Fruit fly (Drosophila melanogaster) whole organism, pupa: ENCODE measurements around the gene ckd.
A peak's percentile ranks its signal among the peaks of the same experiment; 100 is the strongest.

ENCODE experiments used
- CG10348 ChIP-seq: fragments of 200-800 bp; sonication (Bioruptor generic); IDR thresholded peaks from 2 replicates; pipeline ENCODE4 v1.3.6; 2022; ENCODE audit warnings: missing biosample characterization, missing genetic modification characterization
- CG12605 ChIP-seq: fragments of 200-800 bp; sonication (Bioruptor generic); IDR thresholded peaks from 2 replicates; pipeline ENCODE4 v1.3.6; 2022; ENCODE audit warnings: missing biosample characterization, missing genetic modification characterization
- CG13204 ChIP-seq: fragments of 200-800 bp; sonication (Bioruptor generic); optimal IDR thresholded peaks from 2 replicates; lab custom pipeline; 2018; ENCODE audit warnings: missing biosample characterization, mild to moderate bottlenecking, missing genetic modification characterization, moderate library complexity
- CG14655 ChIP-seq: fragments of 200-800 bp; sonication (Bioruptor generic); optimal IDR thresholded peaks from 3 replicates; lab custom pipeline; 2017; ENCODE audit warnings: mild to moderate bottlenecking, missing biosample characterization, missing genetic modification reagents, missing genetic modification characterization
- CG15710 ChIP-seq: fragments of 200-800 bp; sonication (Bioruptor generic); optimal IDR thresholded peaks from 2 replicates; lab custom pipeline; 2018; ENCODE audit warnings: missing biosample characterization, mild to moderate bottlenecking, missing genetic modification characterization, moderate library complexity
- CG17806 ChIP-seq: fragments of 200-800 bp; sonication (Bioruptor generic); optimal IDR thresholded peaks from 2 replicates; lab custom pipeline; 2018; ENCODE audit warnings: missing biosample characterization, mild to moderate bottlenecking, missing genetic modification characterization, moderate library complexity
- CG32121 ChIP-seq: fragments of 200-800 bp; sonication (Bioruptor generic); IDR thresholded peaks from 2 replicates; pipeline ENCODE4 v1.3.6; 2022; ENCODE audit warnings: missing biosample characterization, missing genetic modification characterization
- CG34367 ChIP-seq: fragments of 200-800 bp; sonication (Bioruptor generic); optimal IDR thresholded peaks from 2 replicates; lab custom pipeline; 2018; ENCODE audit warnings: missing biosample characterization, mild to moderate bottlenecking, missing genetic modification characterization
- CG4496 ChIP-seq: fragments of 200-800 bp; sonication (Bioruptor generic); IDR thresholded peaks from 3 replicates; pipeline ENCODE4 v1.3.6; 2022; ENCODE audit warnings: missing biosample characterization, missing genetic modification characterization
- CG8159 ChIP-seq: fragments of 200-800 bp; sonication (Bioruptor generic); optimal IDR thresholded peaks from 3 replicates; lab custom pipeline; 2018; ENCODE audit warnings: missing biosample characterization, mild to moderate bottlenecking, missing genetic modification characterization, moderate library complexity
- CG8301 ChIP-seq: fragments of 200-800 bp; sonication (Bioruptor generic); optimal IDR thresholded peaks from 2 replicates; lab custom pipeline; 2018; ENCODE audit warnings: missing biosample characterization, mild to moderate bottlenecking, missing genetic modification characterization
- CG9948 ChIP-seq: fragments of 200-800 bp; sonication (Bioruptor generic); optimal IDR thresholded peaks from 2 replicates; lab custom pipeline; 2018; ENCODE audit warnings: missing biosample characterization, mild to moderate bottlenecking, missing genetic modification characterization, moderate library complexity
- D1 ChIP-seq: fragments of 200-800 bp; sonication (Bioruptor generic); optimal IDR thresholded peaks from 2 replicates; lab custom pipeline; 2018; ENCODE audit warnings: missing biosample characterization, mild to moderate bottlenecking, missing genetic modification characterization, moderate library complexity
- EcR ChIP-seq: fragments of 200-800 bp; sonication (Bioruptor generic); optimal IDR thresholded peaks from 3 replicates; lab custom pipeline; 2019; ENCODE audit warnings: missing biosample characterization, missing genetic modification characterization, mild to moderate bottlenecking, moderate library complexity, missing genetic modification reagents
- Ets98B ChIP-seq: fragments of 200-800 bp; sonication (Bioruptor generic); IDR thresholded peaks from 2 replicates; pipeline ENCODE4 v1.3.6; 2022; ENCODE audit warnings: missing biosample characterization, missing genetic modification characterization
- Pif1A ChIP-seq: fragments of 200-800 bp; sonication (Bioruptor generic); optimal IDR thresholded peaks from 3 replicates; lab custom pipeline; 2016; ENCODE audit warnings: missing biosample characterization, missing genetic modification characterization
- Pif1B ChIP-seq: fragments of 200-800 bp; sonication (Bioruptor generic); optimal IDR thresholded peaks from 3 replicates; lab custom pipeline; 2016; ENCODE audit warnings: missing biosample characterization, missing genetic modification characterization
- Snoo ChIP-seq: fragments of 200-800 bp; sonication (Bioruptor generic); optimal IDR thresholded peaks from 3 replicates; lab custom pipeline; 2017; ENCODE audit warnings: missing biosample characterization, mild to moderate bottlenecking, missing genetic modification characterization, inconsistent platforms
- fd96Ca ChIP-seq: fragments of 200-800 bp; sonication (Bioruptor generic); IDR thresholded peaks from 3 replicates; pipeline ENCODE4 v1.3.6; 2022; ENCODE audit warnings: missing biosample characterization, missing genetic modification characterization
- gl ChIP-seq: fragments of 200-800 bp; sonication (Bioruptor generic); optimal IDR thresholded peaks from 2 replicates; lab custom pipeline; 2018; ENCODE audit warnings: missing biosample characterization, mild to moderate bottlenecking, missing genetic modification characterization
- rn ChIP-seq: fragments of 200-800 bp; sonication (Bioruptor generic); IDR thresholded peaks from 2 replicates; pipeline ENCODE4 v1.3.6; 2022; ENCODE audit warnings: missing biosample characterization, missing genetic modification characterization

The ckd gene

dm6 chr3L:3257690-3258089 lies at the start of gene ckd:
ckd (plus strand) TSS chr3L:3257878.
- TF ChIP-seq EcR (GFP tag; lab: Kevin White, UChicago) (peak; percentile 29), CG13204 (peak; percentile 56), CG12605 (GFP tag; lab: Robert Waterston, UW) (no peak), CG14655 (GFP tag; lab: Kevin White, UChicago) (no peak), CG8159 (tag; lab: Kevin White, UChicago) (no peak), Snoo (tag; lab: Kevin White, UChicago) (no peak), fd96Ca (no peak), D1 (no peak), CG15710 (tag; lab: Kevin White, UChicago) (no peak), CG17806 (tag; lab: Kevin White, UChicago) (no peak), gl (tag; lab: Kevin White, UChicago) (no peak), rn (GFP tag; lab: Robert Waterston, UW) (no peak), CG9948 (tag; lab: Kevin White, UChicago) (no peak), Ets98B (GFP tag; lab: Robert Waterston, UW) (peak; percentile 33; the same call in 1 of the 2 replicates), CG8301 (tag; lab: Kevin White, UChicago) (no peak), Pif1A (GFP tag; lab: Kevin White, UChicago) (no peak), CG10348 (GFP tag; lab: Robert Waterston, UW) (no peak), Pif1B (peak; percentile 38), CG4496 (GFP tag; lab: Robert Waterston, UW) (0 out of 3 replicates have a peak, but pooled peaks have one; percentile 9), CG34367 (no peak), CG32121 (GFP tag; lab: Robert Waterston, UW) (no peak)

- TF ChIP-seq CG32121 (GFP tag; lab: Robert Waterston, UW), result no peak
- TF ChIP-seq CG8159 (tag; lab: Kevin White, UChicago), result no peak
- no peak for TF ChIP-seq EcR (GFP tag; lab: Kevin White, UChicago)
- TF ChIP-seq Pif1B, result no peak
- no peak for TF ChIP-seq Ets98B (GFP tag; lab: Robert Waterston, UW)
- TF ChIP-seq CG34367, result no peak
- no peak for TF ChIP-seq CG10348 (GFP tag; lab: Robert Waterston, UW)
- no peak for TF ChIP-seq Pif1A (GFP tag; lab: Kevin White, UChicago)
- no peak for TF ChIP-seq D1
- no peak for TF ChIP-seq gl (tag; lab: Kevin White, UChicago)
- TF ChIP-seq CG15710 (tag; lab: Kevin White, UChicago), result no peak
- TF ChIP-seq fd96Ca, result no peak
- TF ChIP-seq CG12605 (GFP tag; lab: Robert Waterston, UW), result no peak
- TF ChIP-seq CG17806 (tag; lab: Kevin White, UChicago), result no peak
Measured at dm6 chr3L:3208895-3209294, 48.8 kb upstream of the ckd start, which contains the start of the genes CG32269 and CG32270. CG32269 (minus strand) TSS chr3L:3208985. CG32270 (minus strand) TSS chr3L:3208985.

DNA sequence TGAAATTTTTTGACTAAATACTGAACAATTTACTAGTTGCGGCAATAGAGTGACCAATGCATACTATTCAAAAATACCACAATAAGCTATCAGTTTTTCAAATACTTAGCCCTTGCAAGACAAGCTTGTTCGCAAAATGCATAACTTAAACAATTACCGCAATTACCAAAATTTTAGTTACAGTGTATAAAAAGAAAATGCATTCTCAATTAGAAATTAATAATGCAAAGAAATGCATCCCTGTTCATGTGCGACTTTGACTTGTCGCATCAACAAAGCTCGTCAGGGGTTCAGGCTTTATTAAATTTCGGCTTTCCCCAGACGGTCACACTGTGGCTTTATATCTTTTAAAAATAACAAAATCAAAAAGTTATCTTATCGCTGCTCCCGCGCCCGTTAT lies 38.8 kb upstream of the ckd start, which contains the start of the genes hob and nSMase:
Gene hob, minus strand, starts transcription at position 62 of the 400 bp plus-strand sequence.
Gene nSMase, plus strand, starts transcription at position 298 of the 400 bp plus-strand sequence.
- no peak for TF ChIP-seq CG14655 (GFP tag; lab: Kevin White, UChicago)
- TF ChIP-seq CG34367, result no peak
- TF ChIP-seq CG32121 (GFP tag; lab: Robert Waterston, UW), result no peak
- no peak for TF ChIP-seq Ets98B (GFP tag; lab: Robert Waterston, UW)
- no peak for TF ChIP-seq fd96Ca
- TF ChIP-seq CG10348 (GFP tag; lab: Robert Waterston, UW), result no peak
- TF ChIP-seq CG15710 (tag; lab: Kevin White, UChicago), result no peak
- no peak for TF ChIP-seq CG4496 (GFP tag; lab: Robert Waterston, UW)
- no peak for TF ChIP-seq CG13204
- no peak for TF ChIP-seq gl (tag; lab: Kevin White, UChicago)
- TF ChIP-seq rn (GFP tag; lab: Robert Waterston, UW), result no peak
- no peak for TF ChIP-seq Pif1B
- TF ChIP-seq CG12605 (GFP tag; lab: Robert Waterston, UW), result no peak
- no peak for TF ChIP-seq EcR (GFP tag; lab: Kevin White, UChicago)
- no peak for TF ChIP-seq CG8159 (tag; lab: Kevin White, UChicago)
- TF ChIP-seq Snoo (tag; lab: Kevin White, UChicago), result no peak
- no peak for TF ChIP-seq D1
- no peak for TF ChIP-seq CG8301 (tag; lab: Kevin White, UChicago)
- TF ChIP-seq, all 21 proteins: peak for 0

DNA sequence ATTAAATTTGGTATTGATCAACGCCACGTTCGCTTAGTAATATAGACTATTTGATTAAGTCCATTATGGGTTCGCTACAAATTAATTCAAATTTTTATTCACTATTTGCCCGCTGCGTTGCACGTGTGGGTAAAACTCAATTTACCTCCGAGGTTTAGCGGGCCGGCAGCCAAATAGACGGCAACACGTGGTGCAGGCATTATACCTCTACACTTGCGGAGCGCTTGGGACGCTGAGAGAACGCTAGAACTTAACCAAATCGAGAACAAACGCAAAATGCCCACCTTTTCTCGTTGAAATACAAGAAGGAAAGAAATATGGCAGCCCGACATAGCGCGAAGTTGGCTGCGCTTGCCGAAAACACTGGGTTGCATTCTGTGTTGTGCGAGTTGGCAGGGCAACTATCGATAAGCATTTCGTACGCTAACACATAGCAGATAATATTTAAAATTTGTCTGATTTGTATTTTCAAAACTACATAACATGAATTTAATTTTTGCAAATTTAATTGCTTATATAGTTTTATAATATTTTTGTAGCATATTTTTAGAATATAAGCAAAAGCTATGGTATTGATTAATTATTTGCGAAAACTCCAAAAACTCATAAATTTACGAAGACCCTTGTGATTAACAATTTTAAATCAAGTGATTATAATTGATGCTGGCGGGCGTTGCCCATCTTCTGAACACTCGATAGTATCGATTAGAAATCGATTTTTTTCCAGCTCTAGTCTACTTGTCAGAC lies 34.9 kb upstream of the ckd start, which contains the start of the genes RpL28 and eIF1:
Gene RpL28, minus strand, starts transcription at position 318 of the 747 bp plus-strand sequence.
Gene eIF1, plus strand, starts transcription at position 699 of the 747 bp plus-strand sequence.
- TF ChIP-seq Pif1A (GFP tag; lab: Kevin White, UChicago) (no peak), rn (GFP tag; lab: Robert Waterston, UW) (peak; percentile 32; the same call in 1 of the 2 replicates), Ets98B (GFP tag; lab: Robert Waterston, UW) (peak; percentile 71), CG12605 (GFP tag; lab: Robert Waterston, UW) (peak; percentile 53; the same call in 1 of the 2 replicates), CG17806 (tag; lab: Kevin White, UChicago) (peak; percentile 35), gl (tag; lab: Kevin White, UChicago) (peak; percentile 33), CG9948 (tag; lab: Kevin White, UChicago) (peak; percentile 44), CG8159 (tag; lab: Kevin White, UChicago) (peak; percentile 67), CG4496 (GFP tag; lab: Robert Waterston, UW) (peak; percentile 92), CG14655 (GFP tag; lab: Kevin White, UChicago) (no peak), CG8301 (tag; lab: Kevin White, UChicago) (no peak), CG34367 (peak; percentile 80), CG32121 (GFP tag; lab: Robert Waterston, UW) (no peak), CG13204 (no peak), EcR (GFP tag; lab: Kevin White, UChicago) (no peak), CG10348 (GFP tag; lab: Robert Waterston, UW) (no peak), Pif1B (no peak), fd96Ca (peak; percentile 39; the same call in 1 of the 3 replicates), CG15710 (tag; lab: Kevin White, UChicago) (peak; percentile 74), Snoo (tag; lab: Kevin White, UChicago) (peak; percentile 93), D1 (no peak)
